Fruit fly (Drosophila melanogaster): ENCODE measurements around the gene Best1.
A peak's percentile ranks its signal among the peaks of the same experiment; 100 is the strongest.

Gene Best1

dm6 chr3R:10125477-10125876 lies 44.8 kb downstream of the Best1 start, which contains the start of gene knk (continued):
- peak in 1 of 2 experiments; percentile 71 for TF ChIP-seq Eip74EF (GFP tag; optimal IDR thresholded peaks at IDR 0.05)
- no peak for TF ChIP-seq pnt (GFP tag; optimal IDR thresholded peaks at IDR 0.05)
- no peak for TF ChIP-seq CG15601 (tag; optimal IDR thresholded peaks at IDR 0.05)
- peak; percentile 15 for TF ChIP-seq tap (tag; optimal IDR thresholded peaks at IDR 0.05)
- TF ChIP-seq CG17361 (GFP tag; IDR thresholded peaks at IDR 0.05) = no peak
- TF ChIP-seq CG34376 (GFP tag; optimal IDR thresholded peaks at IDR 0.05) = no peak

dm6 chr3R:10124764-10125163 lies 45.5 kb downstream of the Best1 start:
- TF ChIP-seq gsb-n (tag; optimal IDR thresholded peaks at IDR 0.05) = no peak
- no peak for TF ChIP-seq CG4328 (GFP tag; optimal IDR thresholded peaks at IDR 0.05)
- TF ChIP-seq CG31365 (tag; optimal IDR thresholded peaks at IDR 0.05) = no peak
- TF ChIP-seq CG6765 (GFP tag; optimal IDR thresholded peaks at IDR 0.05) = no peak
- TF ChIP-seq CG6854 (GFP tag; optimal IDR thresholded peaks at IDR 0.05) = no peak
- TF ChIP-seq CG7745 (tag; optimal IDR thresholded peaks at IDR 0.05) = no peak
- peak; percentile 84 for TF ChIP-seq sd (tag; optimal IDR thresholded peaks at IDR 0.05)
- no peak for TF ChIP-seq CG1529 (GFP tag; optimal IDR thresholded peaks at IDR 0.05)
- TF ChIP-seq CG4617 (GFP tag; optimal IDR thresholded peaks at IDR 0.05; ENCODE audit: borderline replicate concordance) = no peak
- TF ChIP-seq Taf1 (GFP tag; IDR thresholded peaks at IDR 0.05) = no peak
- TF ChIP-seq Hmr (GFP tag; optimal IDR thresholded peaks at IDR 0.05) = no peak
- TF ChIP-seq hbn (GFP tag; IDR thresholded peaks at IDR 0.05; ENCODE audit: partially characterized antibody) = no peak
- no peak for TF ChIP-seq zfh2 (GFP tag; optimal IDR thresholded peaks at IDR 0.05)
- 0 out of 4 replicates have a peak, but pooled peaks have one; percentile 20 for TF ChIP-seq chinmo (GFP tag; IDR thresholded peaks at IDR 0.05; ENCODE audit: partially characterized antibody)
- no peak for TF ChIP-seq D19B (GFP tag; optimal IDR thresholded peaks at IDR 0.05)
- TF ChIP-seq lmd (GFP tag; IDR thresholded peaks at IDR 0.05) = no peak
- TF ChIP-seq Blimp-1 (GFP tag; optimal IDR thresholded peaks at IDR 0.05) = peak; percentile 99
- TF ChIP-seq vvl (GFP tag; IDR thresholded peaks at IDR 0.05) = 0 out of 2 replicates have a peak, but pooled peaks have one; percentile 13
- TF ChIP-seq CG16815 (GFP tag; optimal IDR thresholded peaks at IDR 0.05) = no peak
- no peak for TF ChIP-seq CG8765 (GFP tag; IDR thresholded peaks at IDR 0.05)
- TF ChIP-seq Dip2 (GFP tag; IDR thresholded peaks at IDR 0.05) = no peak
- TF ChIP-seq CG11093 (GFP tag; IDR thresholded peaks at IDR 0.05) = no peak
- no peak for TF ChIP-seq CG17328 (GFP tag; IDR thresholded peaks at IDR 0.05)
- TF ChIP-seq CG6254 (GFP tag; optimal IDR thresholded peaks at IDR 0.05) = peak; percentile 26
- TF ChIP-seq sqz (GFP tag; optimal IDR thresholded peaks at IDR 0.05) = peak; percentile 49
- no peak for TF ChIP-seq Eip74EF (GFP tag; optimal IDR thresholded peaks at IDR 0.05)
- TF ChIP-seq CTCF (GFP tag; optimal IDR thresholded peaks at IDR 0.05) = peak; percentile 88
- TF ChIP-seq Doc2 (GFP tag; IDR thresholded peaks at IDR 0.05) = no peak
- no peak for TF ChIP-seq CG9727 (GFP tag; optimal IDR thresholded peaks at IDR 0.05)
- TF ChIP-seq Trl (optimal IDR thresholded peaks at IDR 0.05) = no peak
- no peak for TF ChIP-seq Trl (GFP tag; optimal IDR thresholded peaks at IDR 0.05)
- TF ChIP-seq Xrp1 (GFP tag; IDR thresholded peaks at IDR 0.05) = no peak
- TF ChIP-seq Ada2b (GFP tag; IDR thresholded peaks at IDR 0.05) = no peak
- TF ChIP-seq Nf-YB (GFP tag; optimal IDR thresholded peaks at IDR 0.05) = no peak
- TF ChIP-seq CG4854 (GFP tag; optimal IDR thresholded peaks at IDR 0.05) = no peak
- TF ChIP-seq CG10431 (GFP tag; optimal IDR thresholded peaks at IDR 0.05) = peak; percentile 53
- TF ChIP-seq Drgx (GFP tag; IDR thresholded peaks at IDR 0.05) = no peak
- no peak for TF ChIP-seq CG8290 (GFP tag; optimal IDR thresholded peaks at IDR 0.05)
- TF ChIP-seq CG8290 (tag; optimal IDR thresholded peaks at IDR 0.05) = no peak
- TF ChIP-seq hkb (optimal IDR thresholded peaks at IDR 0.05) = no peak
- no peak for TF ChIP-seq hkb (GFP tag; IDR thresholded peaks at IDR 0.05)
- no peak for TF ChIP-seq prd (optimal IDR thresholded peaks at IDR 0.05)
- TF ChIP-seq prd (GFP tag; IDR thresholded peaks at IDR 0.05) = no peak
- no peak for TF ChIP-seq H15 (GFP tag; IDR thresholded peaks at IDR 0.05)
- no peak for TF ChIP-seq Atf6 (GFP tag; IDR thresholded peaks at IDR 0.05)
- no peak for TF ChIP-seq CG12236 (GFP tag; optimal IDR thresholded peaks at IDR 0.05)
- peak; percentile 14 for TF ChIP-seq Med (GFP tag)
